Worm (Caenorhabditis elegans) whole organism, L3 larva: Measurements from ENCODE around the gene srp-7.
A peak's percentile ranks its signal among the peaks of the same experiment; 100 is the strongest.

ENCODE experiments used
- elt-2 ChIP-seq: sonication (generic microtip); optimal IDR thresholded peaks from 2 replicates; lab custom pipeline; 2016; ENCODE audit warnings: missing genetic modification reagents, mild to moderate bottlenecking, missing genetic modification characterization, missing compliant biosample characterization
- ztf-4 ChIP-seq: fragments of 150-350 bp; optimal IDR thresholded peaks from 2 replicates; lab custom pipeline; 2014; ENCODE audit warnings: missing biosample characterization, missing genetic modification characterization

- TF ChIP-seq ztf-4 (tag; lab: Kevin White, UChicago) (no peak), elt-2 (tag; lab: Kevin White, UChicago) (peak; percentile 91)
These were observed 38.2 kb downstream of the srp-7 start for ce11 chrV:8217118-8217517.
